Worm (Caenorhabditis elegans) whole organism, L2 larva: ENCODE results near the gene pdk-1.

ENCODE experiments used
- nhr-11 ChIP-seq: fragments of 150-350 bp; optimal IDR thresholded peaks from 2 replicates; lab custom pipeline; 2014; ENCODE audit warnings: missing biosample characterization, missing genetic modification characterization
- nhr-77 ChIP-seq: fragments of 150-350 bp; optimal IDR thresholded peaks from 2 replicates; lab custom pipeline; 2014; ENCODE audit warnings: missing biosample characterization, missing genetic modification characterization
- unc-62 ChIP-seq: fragments of 150-350 bp; optimal IDR thresholded peaks from 2 replicates; lab custom pipeline; 2014; ENCODE audit warnings: missing biosample characterization, missing genetic modification reagents, missing genetic modification characterization

ce11 chrX:1367416-1367815 is 46.3 kb downstream of the pdk-1 start, which contains the start of gene dgn-2:
- no peak for TF ChIP-seq nhr-11 (tag; lab: Kevin White, UChicago)
- TF ChIP-seq nhr-77 = no peak
- no peak for TF ChIP-seq unc-62 (GFP tag; lab: Kevin White, UChicago)
